Fruit fly (Drosophila melanogaster): ENCODE data around the gene Rpn12R.

The Rpn12R gene

dm6 chr3L:14999284-15000019 lies 42.9 kb downstream of the Rpn12R start, which contains the start of the genes mRpL39 and Prosbeta2 (continued):
- TF ChIP-seq CG3847 (GFP tag; IDR thresholded peaks at IDR 0.05) (peak; percentile 52), ftz-f1 (GFP tag; optimal IDR thresholded peaks at IDR 0.05) (no peak), eve (GFP tag; optimal IDR thresholded peaks at IDR 0.05) (no peak), CG8089 (GFP tag; optimal IDR thresholded peaks at IDR 0.05) (no peak), H2.0 (GFP tag; IDR thresholded peaks at IDR 0.05) (no peak), kay (GFP tag; optimal IDR thresholded peaks at IDR 0.05) (no peak), CG11723 (GFP tag; optimal IDR thresholded peaks at IDR 0.05) (no peak), CG30020 (tag; optimal IDR thresholded peaks at IDR 0.05) (no peak), fd102C (GFP tag; optimal IDR thresholded peaks at IDR 0.05) (no peak), CG14014 (GFP tag; IDR thresholded peaks at IDR 0.05) (peak; percentile 30; the same call in 1 of the 2 replicates), HLH3B (GFP tag; IDR thresholded peaks at IDR 0.05) (peak; percentile 59), CG9437 (GFP tag; optimal IDR thresholded peaks at IDR 0.05) (no peak), Hey (tag; optimal IDR thresholded peaks at IDR 0.05) (no peak), CG14965 (GFP tag; optimal IDR thresholded peaks at IDR 0.05; ENCODE audit: borderline replicate concordance) (no peak), Optix (GFP tag; IDR thresholded peaks at IDR 0.05) (peak; percentile 42; the same call in 1 of the 3 replicates), ttk (GFP tag; IDR thresholded peaks at IDR 0.05) (peak; percentile 30; the same call in 1 of the 2 replicates), Elba2 (GFP tag; optimal IDR thresholded peaks at IDR 0.05) (no peak), MTF-1 (GFP tag; optimal IDR thresholded peaks at IDR 0.05; ENCODE audit: borderline replicate concordance) (no peak), cato (GFP tag; optimal IDR thresholded peaks at IDR 0.05; ENCODE audit: borderline replicate concordance) (no peak), dati (GFP tag; IDR thresholded peaks at IDR 0.05) (no peak), br (optimal IDR thresholded peaks at IDR 0.05) (no peak), Spps (tag; optimal IDR thresholded peaks at IDR 0.05) (no peak), jigr1 (GFP tag; IDR thresholded peaks at IDR 0.05) (no peak), CG18764 (GFP tag; optimal IDR thresholded peaks at IDR 0.05) (peak; percentile 69), CG10321 (GFP tag; IDR thresholded peaks at IDR 0.05) (no peak), CG12942 (GFP tag; optimal IDR thresholded peaks at IDR 0.05) (no peak), CG3995 (GFP tag; optimal IDR thresholded peaks at IDR 0.05) (peak; percentile 40), CG9876 (GFP tag; optimal IDR thresholded peaks at IDR 0.05) (no peak), mld (GFP tag; IDR thresholded peaks at IDR 0.05; ENCODE audit: partially characterized antibody) (peak; percentile 76), CG2202 (tag; optimal IDR thresholded peaks at IDR 0.05) (no peak), lola (GFP tag; optimal IDR thresholded peaks at IDR 0.05) (no peak), luna (GFP tag; optimal IDR thresholded peaks at IDR 0.05) (no peak), Oaz (GFP tag; IDR thresholded peaks at IDR 0.05) (no peak), ERR (GFP tag; optimal IDR thresholded peaks at IDR 0.05) (no peak), Med (GFP tag) (peak; percentile 12), slp2 (GFP tag; optimal IDR thresholded peaks at IDR 0.05) (no peak), Mad (GFP tag; optimal IDR thresholded peaks at IDR 0.05) (no peak), CG8924 (tag; optimal IDR thresholded peaks at IDR 0.05) (peak; percentile 65), gce (GFP tag; IDR thresholded peaks at IDR 0.05) (no peak), CG7786 (GFP tag; optimal IDR thresholded peaks at IDR 0.05) (no peak), CG6272 (GFP tag; IDR thresholded peaks at IDR 0.05) (peak; percentile 85), CG6791 (GFP tag; IDR thresholded peaks at IDR 0.05; ENCODE audit: partially characterized antibody) (peak; percentile 81), inv (GFP tag; IDR thresholded peaks at IDR 0.05; ENCODE audit: partially characterized antibody) (peak; percentile 91), nau (GFP tag; optimal IDR thresholded peaks at IDR 0.05) (no peak), btn (GFP tag; optimal IDR thresholded peaks at IDR 0.05) (no peak), CG9727 (GFP tag; optimal IDR thresholded peaks at IDR 0.05) (peak; percentile 47), Eip74EF (GFP tag; optimal IDR thresholded peaks at IDR 0.05) (no peak), gcm2 (GFP tag; optimal IDR thresholded peaks at IDR 0.05) (no peak), sr (GFP tag; IDR thresholded peaks at IDR 0.05) (no peak), tin (GFP tag; optimal IDR thresholded peaks at IDR 0.05) (peak; percentile 65)
